Worm (Caenorhabditis elegans) whole organism, midembryonic: ENCODE results near the gene pgph-1.

Experiments used
- T22C8.4 ChIP-seq: fragments of 200-800 bp; sonication (Bioruptor generic); IDR thresholded peaks from 2 replicates; pipeline ENCODE4 v1.3.6; 2022; ENCODE audit warnings: missing genetic modification characterization, missing compliant biosample characterization
- cog-1 ChIP-seq: sonication (generic microtip); optimal IDR thresholded peaks from 2 replicates; lab custom pipeline; 2016; ENCODE audit warnings: missing genetic modification characterization, missing compliant biosample characterization
- flt-1 ChIP-seq: fragments of 200-800 bp; sonication (Bioruptor generic); IDR thresholded peaks from 2 replicates; pipeline ENCODE4 v1.3.6; 2022; ENCODE audit warnings: missing genetic modification characterization, missing compliant biosample characterization
- klf-2 ChIP-seq: fragments of 200-800 bp; sonication (Bioruptor generic); conservative IDR thresholded peaks from 2 replicates; pipeline ENCODE4 v1.3.6; 2022; ENCODE audit warnings: missing genetic modification reagents, missing genetic modification characterization, missing compliant biosample characterization
- med-1 ChIP-seq: sonication (generic microtip); optimal IDR thresholded peaks from 2 replicates; lab custom pipeline; 2017; ENCODE audit warnings: missing genetic modification characterization, mild to moderate bottlenecking, missing compliant biosample characterization, antibody characterized with exemption, missing genetic modification reagents; ENCODE audit not compliant: insufficient read depth
- ref-1 ChIP-seq: fragments of 200-800 bp; sonication (Bioruptor generic); conservative IDR thresholded peaks from 2 replicates; pipeline ENCODE4 v1.3.6; 2022; ENCODE audit warnings: missing genetic modification reagents, missing genetic modification characterization, missing compliant biosample characterization
- tab-1 ChIP-seq: fragments of 200-800 bp; sonication (Bioruptor generic); IDR thresholded peaks from 2 replicates; pipeline ENCODE4 v1.3.6; 2022; ENCODE audit warnings: missing genetic modification characterization, missing compliant biosample characterization
- ztf-23 ChIP-seq: fragments of 200-800 bp; sonication (Bioruptor generic); IDR thresholded peaks from 2 replicates; pipeline ENCODE4 v1.3.6; 2022; ENCODE audit warnings: missing genetic modification reagents, missing genetic modification characterization, missing compliant biosample characterization
- ztf-29 ChIP-seq: fragments of 200-800 bp; sonication (Bioruptor generic); IDR thresholded peaks from 2 replicates; pipeline ENCODE4 v1.3.6; 2022; ENCODE audit warnings: missing genetic modification reagents, missing genetic modification characterization, missing compliant biosample characterization

Gene pgph-1

DNA sequence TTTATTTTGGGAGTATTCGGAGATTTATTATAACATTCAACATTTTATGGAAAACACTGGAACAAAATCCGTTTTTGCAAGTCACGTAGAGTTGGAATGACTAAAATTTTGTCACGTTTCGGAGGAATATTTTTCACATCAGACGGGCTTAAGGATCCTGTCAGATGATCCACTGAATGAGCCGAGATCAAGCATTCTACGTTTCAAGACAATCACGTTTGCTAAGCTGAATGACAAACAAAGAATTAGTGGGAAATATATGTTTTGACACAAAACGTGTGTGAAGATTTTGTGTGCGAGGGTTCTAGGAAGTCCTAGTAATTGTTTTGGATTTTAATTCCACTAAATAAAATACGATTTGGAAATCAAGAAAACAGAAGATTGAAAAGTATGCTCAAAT, 13.9 kb downstream of the pgph-1 start:
- TF ChIP-seq ref-1 (GFP tag; lab: Robert Waterston, UW) = no peak
- TF ChIP-seq tab-1 (GFP tag; lab: Robert Waterston, UW) = no peak
- no peak for TF ChIP-seq flt-1 (GFP tag; lab: Robert Waterston, UW)
- no peak for TF ChIP-seq med-1 (GFP tag; lab: Kevin White, UChicago)
- no peak for TF ChIP-seq ztf-23
- no peak for TF ChIP-seq T22C8.4 (GFP tag; lab: Robert Waterston, UW)
- no peak for TF ChIP-seq ztf-29 (GFP tag; lab: Robert Waterston, UW)
- TF ChIP-seq cog-1 (tag; lab: Kevin White, UChicago) = no peak
- TF ChIP-seq klf-2 = no peak

ce11 chrV:5736068-5736467, 17.3 kb downstream of the pgph-1 start, which contains the start of gene K09H11.6:
Gene K09H11.6, minus strand, starts transcription at chrV:5736168.
- no peak for TF ChIP-seq klf-2
- TF ChIP-seq flt-1 (GFP tag; lab: Robert Waterston, UW) = no peak
- TF ChIP-seq ref-1 (GFP tag; lab: Robert Waterston, UW) = no peak
- no peak for TF ChIP-seq med-1 (GFP tag; lab: Kevin White, UChicago)
- TF ChIP-seq cog-1 (tag; lab: Kevin White, UChicago) = no peak
- TF ChIP-seq ztf-29 (GFP tag; lab: Robert Waterston, UW) = no peak
- TF ChIP-seq ztf-23 = no peak
- TF ChIP-seq tab-1 (GFP tag; lab: Robert Waterston, UW) = no peak
- no peak for TF ChIP-seq T22C8.4 (GFP tag; lab: Robert Waterston, UW)

- TF ChIP-seq T22C8.4 (GFP tag; lab: Robert Waterston, UW) (no peak), ztf-29 (GFP tag; lab: Robert Waterston, UW) (no peak), cog-1 (tag; lab: Kevin White, UChicago) (no peak), med-1 (GFP tag; lab: Kevin White, UChicago) (no peak), klf-2 (no peak), tab-1 (GFP tag; lab: Robert Waterston, UW) (no peak), ztf-23 (no peak), flt-1 (GFP tag; lab: Robert Waterston, UW) (no peak), ref-1 (GFP tag; lab: Robert Waterston, UW) (no peak)
These were observed 22.5 kb downstream of the pgph-1 start, which contains the start of gene K09H11.15 for ce11 chrV:5730783-5731182. Gene K09H11.15, minus strand, starts transcription at chrV:5730883.

ce11 chrV:5726463-5726862, 26.9 kb downstream of the pgph-1 start, which contains the start of gene K09H11.4:
Gene K09H11.4, minus strand, starts transcription at chrV:5726563.
- TF ChIP-seq klf-2 (no peak), tab-1 (GFP tag; lab: Robert Waterston, UW) (no peak), med-1 (GFP tag; lab: Kevin White, UChicago) (no peak), ztf-23 (no peak), flt-1 (GFP tag; lab: Robert Waterston, UW) (no peak), ztf-29 (GFP tag; lab: Robert Waterston, UW) (no peak), T22C8.4 (GFP tag; lab: Robert Waterston, UW) (no peak), ref-1 (GFP tag; lab: Robert Waterston, UW) (no peak), cog-1 (tag; lab: Kevin White, UChicago) (no peak)

ce11 chrV:5724395-5724794, 28.9 kb downstream of the pgph-1 start:
- no peak for TF ChIP-seq klf-2
- no peak for TF ChIP-seq T22C8.4 (GFP tag; lab: Robert Waterston, UW)
- TF ChIP-seq flt-1 (GFP tag; lab: Robert Waterston, UW) = no peak
- TF ChIP-seq ztf-29 (GFP tag; lab: Robert Waterston, UW) = no peak
- TF ChIP-seq tab-1 (GFP tag; lab: Robert Waterston, UW) = no peak
- no peak for TF ChIP-seq med-1 (GFP tag; lab: Kevin White, UChicago)
- TF ChIP-seq ref-1 (GFP tag; lab: Robert Waterston, UW) = no peak
- TF ChIP-seq cog-1 (tag; lab: Kevin White, UChicago) = no peak
- TF ChIP-seq ztf-23 = no peak

ce11 chrV:5722093-5722492, 31.2 kb downstream of the pgph-1 start:
- no peak for TF ChIP-seq T22C8.4 (GFP tag; lab: Robert Waterston, UW)
- TF ChIP-seq cog-1 (tag; lab: Kevin White, UChicago) = no peak
- no peak for TF ChIP-seq ztf-23
- TF ChIP-seq ref-1 (GFP tag; lab: Robert Waterston, UW) = no peak
- no peak for TF ChIP-seq med-1 (GFP tag; lab: Kevin White, UChicago)
- TF ChIP-seq tab-1 (GFP tag; lab: Robert Waterston, UW) = no peak
- TF ChIP-seq flt-1 (GFP tag; lab: Robert Waterston, UW) = no peak

- no peak for TF ChIP-seq med-1 (GFP tag; lab: Kevin White, UChicago)
- TF ChIP-seq flt-1 (GFP tag; lab: Robert Waterston, UW) = no peak
- no peak for TF ChIP-seq klf-2
- no peak for TF ChIP-seq cog-1 (tag; lab: Kevin White, UChicago)
- no peak for TF ChIP-seq ztf-29 (GFP tag; lab: Robert Waterston, UW)
- TF ChIP-seq ztf-23 = no peak
- TF ChIP-seq tab-1 (GFP tag; lab: Robert Waterston, UW) = no peak
- no peak for TF ChIP-seq ref-1 (GFP tag; lab: Robert Waterston, UW)
These were observed 35.9 kb downstream of the pgph-1 start, which contains the start of gene rga-3 for ce11 chrV:5717237-5717935. Gene rga-3, plus strand, starts transcription at chrV:5717885.

DNA sequence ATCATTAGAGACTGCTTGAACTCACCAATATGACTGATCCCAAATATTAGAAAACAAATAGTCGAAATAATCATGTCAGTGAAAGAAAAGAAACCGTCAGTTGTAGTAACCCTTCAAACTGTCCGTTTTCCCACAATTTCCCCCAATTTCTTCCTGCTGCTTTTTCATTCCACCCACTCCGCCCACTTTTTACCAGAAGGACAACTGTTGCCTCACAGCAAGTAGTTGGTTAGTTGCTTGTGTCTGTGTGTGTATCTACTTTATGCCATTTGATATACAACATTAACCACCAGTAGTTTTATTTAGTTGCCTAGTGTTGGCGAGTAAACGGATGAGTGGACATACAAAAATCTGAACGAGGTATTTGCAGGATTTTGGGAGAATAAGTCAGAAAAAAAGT, 36.8 kb downstream of the pgph-1 start, which contains the start of gene K09H11.9:
Gene K09H11.9 (minus strand): TSS at position 101 of the 400 bp plus-strand sequence.
- no peak for TF ChIP-seq T22C8.4 (GFP tag; lab: Robert Waterston, UW)
- TF ChIP-seq ztf-29 (GFP tag; lab: Robert Waterston, UW) = no peak
- no peak for TF ChIP-seq med-1 (GFP tag; lab: Kevin White, UChicago)
- no peak for TF ChIP-seq cog-1 (tag; lab: Kevin White, UChicago)
- TF ChIP-seq ztf-23 = no peak
- no peak for TF ChIP-seq ref-1 (GFP tag; lab: Robert Waterston, UW)
- no peak for TF ChIP-seq flt-1 (GFP tag; lab: Robert Waterston, UW)
- no peak for TF ChIP-seq klf-2
- TF ChIP-seq tab-1 (GFP tag; lab: Robert Waterston, UW) = no peak

DNA sequence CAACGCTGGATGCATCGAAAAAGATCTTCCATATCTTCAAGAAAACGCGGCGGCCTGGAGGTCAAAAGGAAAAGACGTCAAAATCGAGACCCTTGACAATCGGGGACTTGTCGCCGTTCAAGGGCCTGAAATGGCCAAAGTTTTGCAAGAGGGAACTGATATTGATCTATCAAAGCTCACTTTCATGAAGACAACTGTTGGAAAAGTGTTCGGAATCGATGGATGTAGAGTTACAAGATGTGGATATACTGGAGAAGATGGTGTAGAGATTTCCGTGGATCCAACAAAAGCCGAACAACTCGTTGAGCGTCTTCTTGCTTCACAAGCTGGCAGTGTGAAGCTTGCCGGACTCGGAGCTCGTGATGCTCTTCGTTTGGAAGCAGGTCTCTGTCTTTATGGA, 39.8 kb downstream of the pgph-1 start:
- no peak for TF ChIP-seq cog-1 (tag; lab: Kevin White, UChicago)
- no peak for TF ChIP-seq med-1 (GFP tag; lab: Kevin White, UChicago)
- TF ChIP-seq ref-1 (GFP tag; lab: Robert Waterston, UW) = no peak
- no peak for TF ChIP-seq tab-1 (GFP tag; lab: Robert Waterston, UW)
- TF ChIP-seq flt-1 (GFP tag; lab: Robert Waterston, UW) = no peak
- no peak for TF ChIP-seq ztf-29 (GFP tag; lab: Robert Waterston, UW)
- TF ChIP-seq klf-2 = no peak
- TF ChIP-seq ztf-23 = no peak
- no peak for TF ChIP-seq T22C8.4 (GFP tag; lab: Robert Waterston, UW)
